Worm (Caenorhabditis elegans) whole organism, L3 larva: ENCODE results near the gene srt-34.

Source experiments
- ZK546.5 ChIP-seq: sonication (generic microtip); optimal IDR thresholded peaks from 2 replicates; lab custom pipeline; 2017; ENCODE audit warnings: missing biosample characterization, missing genetic modification characterization
- ceh-82 ChIP-seq: fragments of 150-350 bp; optimal IDR thresholded peaks from 2 replicates; lab custom pipeline; 2014; ENCODE audit warnings: missing biosample characterization, missing genetic modification characterization
- nfya-1 ChIP-seq: sonication (generic microtip); optimal IDR thresholded peaks from 2 replicates; lab custom pipeline; 2017; ENCODE audit warnings: missing genetic modification characterization, mild to moderate bottlenecking, missing compliant biosample characterization, antibody characterized with exemption, moderate library complexity; ENCODE audit not compliant: insufficient read depth
- nhr-11 ChIP-seq: fragments of 150-350 bp; optimal IDR thresholded peaks from 2 replicates; lab custom pipeline; 2014; ENCODE audit warnings: missing biosample characterization, missing genetic modification characterization
- nhr-43 ChIP-seq: sonication (generic microtip); optimal IDR thresholded peaks from 2 replicates; lab custom pipeline; 2016; ENCODE audit warnings: mild to moderate bottlenecking, missing genetic modification characterization, missing compliant biosample characterization; ENCODE audit not compliant: poor library complexity, severe bottlenecking
- sea-2 ChIP-seq: fragments of 150-350 bp; sonication (generic microtip); optimal IDR thresholded peaks from 4 replicates; lab custom pipeline; 2014; ENCODE audit warnings: missing biosample characterization, missing genetic modification reagents, missing genetic modification characterization
- skn-1 ChIP-seq: fragments of 150-350 bp; optimal IDR thresholded peaks from 2 replicates; lab custom pipeline; 2014; ENCODE audit warnings: missing biosample characterization, missing genetic modification characterization

- TF ChIP-seq nfya-1 (no peak), skn-1 (no peak), ceh-82 (tag; lab: Kevin White, UChicago) (no peak), nhr-11 (tag; lab: Kevin White, UChicago) (no peak), ZK546.5 (tag; lab: Kevin White, UChicago) (no peak), sea-2 (GFP tag; lab: Kevin White, UChicago) (no peak), nhr-43 (tag; lab: Kevin White, UChicago) (no peak)
These were observed 39.8 kb upstream of the srt-34 start, which contains the start of gene srj-55 for ce11 chrV:2857842-2858241.
